Fruit fly (Drosophila melanogaster) S2 (cell line): ENCODE measurements around the gene CG5255.

Experiments
- CG8478 ChIP-seq: fragments of >200 bp; optimal IDR thresholded peaks from 2 replicates; lab custom pipeline; 2018
- CTCF ChIP-seq, 2 experiments: fragments of >200 bp; optimal IDR thresholded peaks; 2 replicates each; lab custom pipeline; 2018

- TF ChIP-seq CG8478 (no peak), CTCF (optimal IDR thresholded peaks at IDR 0.05; lab: Kevin White, UChicago) (no peak)
Observed at dm6 chr3R:17124177-17124576, 13.5 kb upstream of the CG5255 start, which contains the start of gene CG45079.
